Fruit fly (Drosophila melanogaster): ENCODE data around the gene CG17672.
A peak's percentile ranks its signal among the peaks of the same experiment; 100 is the strongest.

The CG17672 gene

DNA sequence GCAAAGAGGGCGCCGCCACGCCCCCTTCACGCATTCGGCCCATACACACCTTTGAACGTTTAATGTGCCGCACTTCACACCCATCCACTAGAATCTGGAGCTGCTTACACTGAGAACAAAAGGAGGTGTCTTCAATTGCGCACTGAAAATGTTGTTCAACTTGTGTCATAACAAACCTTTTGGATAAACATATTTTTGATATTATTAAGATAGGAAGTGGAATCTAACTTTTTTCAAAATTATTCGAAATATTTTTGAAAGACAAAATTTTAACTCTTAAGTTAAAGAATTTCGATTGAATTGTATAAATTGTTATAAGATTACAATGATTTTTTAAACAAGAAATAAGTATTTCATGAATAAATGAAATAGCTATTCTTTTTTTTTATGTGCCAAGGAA is 39.5 kb downstream of the CG17672 start (continued):
- TF ChIP-seq CG15514 (GFP tag; optimal IDR thresholded peaks at IDR 0.05) (no peak), CG12236 (GFP tag; optimal IDR thresholded peaks at IDR 0.05) (peak; percentile 6), ssp (GFP tag; IDR thresholded peaks at IDR 0.05) (no peak), nerfin-1 (tag; optimal IDR thresholded peaks at IDR 0.05) (no peak), wor (GFP tag; IDR thresholded peaks at IDR 0.05) (no peak), CTCF (GFP tag; optimal IDR thresholded peaks at IDR 0.05) (no peak), CG17359 (tag; optimal IDR thresholded peaks at IDR 0.05) (no peak), Usf (GFP tag; optimal IDR thresholded peaks at IDR 0.05) (peak; percentile 4), Hr51 (GFP tag; optimal IDR thresholded peaks at IDR 0.05) (peak in 1 of 2 experiments; percentile 7), disco-r (GFP tag; optimal IDR thresholded peaks at IDR 0.05) (no peak), MBD-R2 (GFP tag; IDR thresholded peaks at IDR 0.05) (no peak), CG2202 (tag; optimal IDR thresholded peaks at IDR 0.05) (peak; percentile 44), fd102C (GFP tag; optimal IDR thresholded peaks at IDR 0.05) (peak; percentile 18), CG7839 (tag; optimal IDR thresholded peaks at IDR 0.05) (peak; percentile 25), CG6813 (GFP tag; optimal IDR thresholded peaks at IDR 0.05) (no peak), jigr1 (GFP tag; IDR thresholded peaks at IDR 0.05) (no peak), HLH4C (GFP tag; IDR thresholded peaks at IDR 0.05; ENCODE audit: partially characterized antibody) (no peak), ac (GFP tag; optimal IDR thresholded peaks at IDR 0.05) (peak; percentile 33), unpg (GFP tag; optimal IDR thresholded peaks at IDR 0.05) (peak; percentile 31), D19A (tag; optimal IDR thresholded peaks at IDR 0.05) (peak; percentile 36), Chrac-16 (GFP tag; optimal IDR thresholded peaks at IDR 0.05) (peak; percentile 26), tna (GFP tag; IDR thresholded peaks at IDR 0.05; ENCODE audit: partially characterized antibody) (no peak), trem (tag; optimal IDR thresholded peaks at IDR 0.05) (peak; percentile 22), sens (GFP tag) (peak; percentile 88), CG14710 (tag; optimal IDR thresholded peaks at IDR 0.05) (peak; percentile 67), CG17385 (GFP tag; optimal IDR thresholded peaks at IDR 0.05) (no peak), CoRest (tag; optimal IDR thresholded peaks at IDR 0.05) (peak; percentile 26), CG12769 (tag; optimal IDR thresholded peaks at IDR 0.05) (no peak), CG4424 (GFP tag; optimal IDR thresholded peaks at IDR 0.05) (peak; percentile 34), lov (optimal IDR thresholded peaks at IDR 0.05) (no peak), lov (GFP tag; IDR thresholded peaks at IDR 0.05) (peak; percentile 56; the same call in 1 of the 3 replicates), Hsf (GFP tag; optimal IDR thresholded peaks at IDR 0.05) (peak; percentile 1), CG1602 (GFP tag; optimal IDR thresholded peaks at IDR 0.05) (peak; percentile 24), slbo (GFP tag; IDR thresholded peaks at IDR 0.05) (no peak), wek (GFP tag; optimal IDR thresholded peaks at IDR 0.05) (no peak), ap (GFP tag; IDR thresholded peaks at IDR 0.05) (no peak), CG12391 (tag; optimal IDR thresholded peaks at IDR 0.05) (peak; percentile 70), bsh (GFP tag; optimal IDR thresholded peaks at IDR 0.05) (peak in 1 of 2 experiments; percentile 60), CG1529 (GFP tag; optimal IDR thresholded peaks at IDR 0.05) (no peak), CG30431 (GFP tag; optimal IDR thresholded peaks at IDR 0.05) (peak; percentile 30), zfh1 (GFP tag; IDR thresholded peaks at IDR 0.05) (0 out of 3 replicates have a peak, but pooled peaks have one; percentile 31), CG8388 (GFP tag; optimal IDR thresholded peaks at IDR 0.05) (peak; percentile 64), nerfin-2 (GFP tag; IDR thresholded peaks at IDR 0.05; ENCODE audit: partially characterized antibody) (no peak), Xrp1 (GFP tag; IDR thresholded peaks at IDR 0.05) (peak; percentile 39; the same call in 1 of the 2 replicates), Ravus (GFP tag; IDR thresholded peaks at IDR 0.05) (no peak), otp (GFP tag; IDR thresholded peaks at IDR 0.05) (0 out of 3 replicates have a peak, but pooled peaks have one; percentile 5), lola (GFP tag; optimal IDR thresholded peaks at IDR 0.05) (peak in 1 of 3 experiments; percentile 84), Six4 (GFP tag; optimal IDR thresholded peaks at IDR 0.05) (peak; percentile 3), Drgx (GFP tag; IDR thresholded peaks at IDR 0.05) (no peak), CG17829 (tag; optimal IDR thresholded peaks at IDR 0.05) (peak; percentile 50), Scr (GFP tag; IDR thresholded peaks at IDR 0.05; ENCODE audit: partially characterized antibody) (no peak)

All from whole organism, embryonic.